Worm (Caenorhabditis elegans) whole organism, midembryonic: ENCODE measurements around the gene ttr-20.

Experiments used
- T22C8.4 ChIP-seq: fragments of 200-800 bp; sonication (Bioruptor generic); IDR thresholded peaks from 2 replicates; pipeline ENCODE4 v1.3.6; 2022; ENCODE audit warnings: missing genetic modification characterization, missing compliant biosample characterization
- cog-1 ChIP-seq: sonication (generic microtip); optimal IDR thresholded peaks from 2 replicates; lab custom pipeline; 2016; ENCODE audit warnings: missing genetic modification characterization, missing compliant biosample characterization
- flt-1 ChIP-seq: fragments of 200-800 bp; sonication (Bioruptor generic); IDR thresholded peaks from 2 replicates; pipeline ENCODE4 v1.3.6; 2022; ENCODE audit warnings: missing genetic modification characterization, missing compliant biosample characterization
- klf-2 ChIP-seq: fragments of 200-800 bp; sonication (Bioruptor generic); conservative IDR thresholded peaks from 2 replicates; pipeline ENCODE4 v1.3.6; 2022; ENCODE audit warnings: missing genetic modification reagents, missing genetic modification characterization, missing compliant biosample characterization
- med-1 ChIP-seq: sonication (generic microtip); optimal IDR thresholded peaks from 2 replicates; lab custom pipeline; 2017; ENCODE audit warnings: missing genetic modification characterization, mild to moderate bottlenecking, missing compliant biosample characterization, antibody characterized with exemption, missing genetic modification reagents; ENCODE audit not compliant: insufficient read depth
- ref-1 ChIP-seq: fragments of 200-800 bp; sonication (Bioruptor generic); conservative IDR thresholded peaks from 2 replicates; pipeline ENCODE4 v1.3.6; 2022; ENCODE audit warnings: missing genetic modification reagents, missing genetic modification characterization, missing compliant biosample characterization
- tab-1 ChIP-seq: fragments of 200-800 bp; sonication (Bioruptor generic); IDR thresholded peaks from 2 replicates; pipeline ENCODE4 v1.3.6; 2022; ENCODE audit warnings: missing genetic modification characterization, missing compliant biosample characterization
- ztf-23 ChIP-seq: fragments of 200-800 bp; sonication (Bioruptor generic); IDR thresholded peaks from 2 replicates; pipeline ENCODE4 v1.3.6; 2022; ENCODE audit warnings: missing genetic modification reagents, missing genetic modification characterization, missing compliant biosample characterization
- ztf-29 ChIP-seq: fragments of 200-800 bp; sonication (Bioruptor generic); IDR thresholded peaks from 2 replicates; pipeline ENCODE4 v1.3.6; 2022; ENCODE audit warnings: missing genetic modification reagents, missing genetic modification characterization, missing compliant biosample characterization

DNA sequence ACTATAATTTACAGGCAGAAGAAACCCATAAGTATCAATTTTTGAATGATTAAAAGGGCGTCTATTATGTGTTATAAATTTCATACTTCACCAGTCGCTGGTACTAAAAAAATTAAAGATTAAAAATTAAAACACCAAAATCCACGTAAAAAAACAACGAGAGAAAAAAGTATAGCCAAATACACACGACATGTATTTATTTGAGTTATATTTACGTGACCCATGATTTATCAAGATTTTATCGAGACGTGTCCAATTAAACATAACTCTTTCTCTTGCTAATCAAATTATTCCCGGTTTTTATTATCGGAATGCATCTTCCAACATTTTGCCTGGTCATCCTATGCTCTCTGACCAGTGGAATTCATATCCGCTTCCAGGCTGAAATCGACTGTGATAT is 20.7 kb downstream of the ttr-20 start, which contains the start of gene F36A4.4:
- no peak for TF ChIP-seq med-1 (GFP tag; lab: Kevin White, UChicago)
- TF ChIP-seq ztf-29 (GFP tag; lab: Robert Waterston, UW), result no peak
- TF ChIP-seq tab-1 (GFP tag; lab: Robert Waterston, UW), result no peak
- TF ChIP-seq T22C8.4 (GFP tag; lab: Robert Waterston, UW), result no peak
- no peak for TF ChIP-seq flt-1 (GFP tag; lab: Robert Waterston, UW)
- TF ChIP-seq ref-1 (GFP tag; lab: Robert Waterston, UW), result no peak
- TF ChIP-seq ztf-23 (GFP tag; lab: Robert Waterston, UW), result no peak
- no peak for TF ChIP-seq klf-2 (GFP tag; lab: Robert Waterston, UW)
- TF ChIP-seq cog-1, result no peak
